Fruit fly (Drosophila melanogaster) whole organism, embryonic: Measurements from ENCODE around the gene mod.
"Not testable (repeated sequence)": the region's sequence is repeated elsewhere in the genome, so short reads cannot be mapped to it uniquely, and the experiment has no call there.

Experiments
- Nf-YB ChIP-seq: fragments of 200-800 bp; sonication (Bioruptor generic); optimal IDR thresholded peaks from 3 replicates; lab custom pipeline; 2019; ENCODE audit warnings: missing biosample characterization, mild to moderate bottlenecking, missing genetic modification characterization, moderate library complexity
- Nf-YC ChIP-seq: fragments of 200-800 bp; optimal IDR thresholded peaks from 3 replicates; lab custom pipeline; 2019; ENCODE audit warnings: missing biosample characterization, mild to moderate bottlenecking, missing genetic modification characterization, moderate library complexity
- Trl ChIP-seq, 3 experiments: fragments of >200 bp in 2 of 3; fragments of 200-800 bp in 1 of 3; sonication (Bioruptor generic) in 1 of 3; optimal IDR thresholded peaks; 2 replicates in 1 of 3; 3 replicates in 2 of 3; lab custom pipeline; 2016 to 2017; ENCODE audit warnings: missing biosample characterization in 1 of 3, missing genetic modification characterization in 1 of 3

The mod gene

dm6 chr3R:32071676-32072347, 20.0 kb downstream of the mod start:
- TF ChIP-seq Nf-YB (GFP tag; lab: Kevin White, UChicago) (peak; percentile 89), Nf-YC (peak; percentile 93), Trl (optimal IDR thresholded peaks at IDR 0.05; lab: Kevin White, UChicago) (peak in 1 of 2 experiments; percentile 16)
- TF ChIP-seq Trl (GFP tag; optimal IDR thresholded peaks at IDR 0.05; lab: Kevin White, UChicago) = not testable (repeated sequence)
- TF ChIP-seq, all 482 proteins: peak for 3; not testable (repeated sequence) for 479

DNA sequence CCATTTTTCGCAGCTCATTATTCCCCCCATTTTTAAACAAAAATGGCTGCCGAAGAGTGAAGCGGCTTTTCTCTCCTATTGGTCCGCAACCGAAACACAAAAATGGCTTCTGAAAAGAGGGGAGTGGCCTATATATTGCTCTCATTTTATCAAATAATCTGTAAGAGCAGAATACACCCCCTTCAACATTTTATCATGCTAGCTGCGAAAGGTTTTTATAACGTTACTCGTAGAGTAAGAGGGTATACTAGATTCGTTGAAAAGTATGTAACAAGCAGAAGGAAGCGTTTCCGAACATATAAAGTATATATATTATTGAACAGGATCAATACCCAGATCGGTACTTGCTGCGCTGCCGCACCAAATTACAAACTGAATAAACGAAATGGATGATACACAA, 20.8 kb downstream of the mod start:
- TF ChIP-seq Nf-YB (GFP tag; lab: Kevin White, UChicago) = peak; percentile 63
- peak; percentile 61 for TF ChIP-seq Nf-YC
- TF ChIP-seq, all 482 proteins: peak for 2; not testable (repeated sequence) for 480
